Worm (Caenorhabditis elegans): ENCODE results near the gene C14C10.5.

The C14C10.5 gene

ce11 chrV:12575846-12576245 is 24.1 kb upstream of the C14C10.5 start:
- no peak for TF ChIP-seq pha-4 (tag; optimal IDR thresholded peaks at IDR 0.05)
- no peak for TF ChIP-seq ama-1 (optimal IDR thresholded peaks at IDR 0.05)
- no peak for TF ChIP-seq pqm-1 (tag; optimal IDR thresholded peaks at IDR 0.05)
- TF ChIP-seq Y22D7AL.16 (tag; optimal IDR thresholded peaks at IDR 0.05) = no peak
- no peak for TF ChIP-seq ceh-31 (tag; optimal IDR thresholded peaks at IDR 0.05)
- TF ChIP-seq ceh-18 (tag; optimal IDR thresholded peaks at IDR 0.05) = no peak
- TF ChIP-seq C38D4.7 (GFP tag; optimal IDR thresholded peaks at IDR 0.05) = no peak
- TF ChIP-seq ceh-34 (tag; optimal IDR thresholded peaks at IDR 0.05) = no peak
- TF ChIP-seq ceh-14 (tag; optimal IDR thresholded peaks at IDR 0.05) = no peak
- no peak for TF ChIP-seq unc-55 (GFP tag; optimal IDR thresholded peaks at IDR 0.05)
- no peak for TF ChIP-seq ztf-16 (tag; optimal IDR thresholded peaks at IDR 0.05)
- no peak for TF ChIP-seq unc-86 (tag; optimal IDR thresholded peaks at IDR 0.05)
- no peak for TF ChIP-seq lim-6 (tag; optimal IDR thresholded peaks at IDR 0.05)
- TF ChIP-seq ahr-1 (tag; optimal IDR thresholded peaks at IDR 0.05) = no peak
- no peak for TF ChIP-seq eyg-1 (tag; optimal IDR thresholded peaks at IDR 0.05)
- TF ChIP-seq dve-1 (tag; optimal IDR thresholded peaks at IDR 0.05) = no peak
- no peak for TF ChIP-seq tbx-7 (tag; optimal IDR thresholded peaks at IDR 0.05)
- no peak for TF ChIP-seq pat-9 (tag; optimal IDR thresholded peaks at IDR 0.05)
- TF ChIP-seq nhr-11 (tag; optimal IDR thresholded peaks at IDR 0.05) = no peak
- no peak for TF ChIP-seq ets-4 (tag; optimal IDR thresholded peaks at IDR 0.05)

ce11 chrV:12576495-12576947 is 23.5 kb upstream of the C14C10.5 start, which contains the start of gene grl-23:
Gene grl-23 (minus strand): TSS chrV:12576897.
- no peak for TF ChIP-seq hlh-15 (tag; optimal IDR thresholded peaks at IDR 0.05)
- no peak for TF ChIP-seq ceh-6 (GFP tag; optimal IDR thresholded peaks at IDR 0.05)
- no peak for TF ChIP-seq lin-11 (tag; optimal IDR thresholded peaks at IDR 0.05)
- no peak for TF ChIP-seq sox-2 (GFP tag; IDR thresholded peaks at IDR 0.05)
- TF ChIP-seq hlh-8 (tag; optimal IDR thresholded peaks at IDR 0.05) = no peak
- no peak for TF ChIP-seq sox-4 (tag; optimal IDR thresholded peaks at IDR 0.05)
- TF ChIP-seq ceh-2 (tag; optimal IDR thresholded peaks at IDR 0.05) = no peak
- no peak for TF ChIP-seq zip-5 (tag; optimal IDR thresholded peaks at IDR 0.05)
- TF ChIP-seq che-1 (tag; optimal IDR thresholded peaks at IDR 0.05) = no peak
- TF ChIP-seq rnt-1 (tag; optimal IDR thresholded peaks at IDR 0.05) = no peak
- no peak for TF ChIP-seq fkh-10 (GFP tag; optimal IDR thresholded peaks at IDR 0.05)
- TF ChIP-seq fkh-6 (tag; optimal IDR thresholded peaks at IDR 0.05) = no peak
- no peak for TF ChIP-seq ceh-22 (tag; optimal IDR thresholded peaks at IDR 0.05)
- no peak for TF ChIP-seq syd-9 (tag; optimal IDR thresholded peaks at IDR 0.05)
- no peak for TF ChIP-seq ceh-24 (tag; optimal IDR thresholded peaks at IDR 0.05)
- no peak for TF ChIP-seq ahr-1 (tag; optimal IDR thresholded peaks at IDR 0.05)

ce11 chrV:12579299-12579698 is 20.7 kb upstream of the C14C10.5 start, which contains the start of gene E02A10.3:
Gene E02A10.3 (plus strand): TSS chrV:12579599.
- TF ChIP-seq ets-4 (tag; optimal IDR thresholded peaks at IDR 0.05) (no peak), C08G9.2 (tag; optimal IDR thresholded peaks at IDR 0.05) (no peak), hlh-15 (tag; optimal IDR thresholded peaks at IDR 0.05) (no peak), elt-4 (tag; optimal IDR thresholded peaks at IDR 0.05) (no peak), pax-1 (tag; optimal IDR thresholded peaks at IDR 0.05) (no peak), pha-4 (tag; optimal IDR thresholded peaks at IDR 0.05) (no peak), hlh-8 (tag; optimal IDR thresholded peaks at IDR 0.05) (no peak), npax-4 (tag; optimal IDR thresholded peaks at IDR 0.05) (no peak), ref-2 (tag; optimal IDR thresholded peaks at IDR 0.05) (no peak), pqm-1 (tag; optimal IDR thresholded peaks at IDR 0.05) (no peak), sox-2 (GFP tag; IDR thresholded peaks at IDR 0.05) (no peak), C38D4.7 (GFP tag; optimal IDR thresholded peaks at IDR 0.05) (no peak), gmeb-2 (tag; optimal IDR thresholded peaks at IDR 0.05) (no peak), Y22D7AL.16 (tag; optimal IDR thresholded peaks at IDR 0.05) (no peak), fax-1 (tag; optimal IDR thresholded peaks at IDR 0.05) (no peak)

All from whole organism, late embryonic.